Worm (Caenorhabditis elegans): ENCODE measurements around the gene vit-6.

vit-6 gene

ce11 chrIV:8251346-8251745 is 9.6 kb upstream of the vit-6 start:
- peak; percentile 74 for TF ChIP-seq nhr-80 (tag; optimal IDR thresholded peaks at IDR 0.05)
- no peak for TF ChIP-seq fkh-3 (tag; optimal IDR thresholded peaks at IDR 0.05)
- no peak for TF ChIP-seq madf-3 (GFP tag; IDR thresholded peaks at IDR 0.05)
- no peak for TF ChIP-seq egl-44 (GFP tag; IDR thresholded peaks at IDR 0.05)
- TF ChIP-seq tbx-9 (tag; optimal IDR thresholded peaks at IDR 0.05; ENCODE audit: borderline replicate concordance) = no peak
- TF ChIP-seq nhr-27 (tag; optimal IDR thresholded peaks at IDR 0.05) = no peak

- TF ChIP-seq unc-130 (GFP tag; optimal IDR thresholded peaks at IDR 0.05) (peak; percentile 77), hmg-1.2 (GFP tag; IDR thresholded peaks at IDR 0.05) (peak; percentile 71), die-1 (tag; optimal IDR thresholded peaks at IDR 0.05) (peak; percentile 95), attf-6 (GFP tag; IDR thresholded peaks at IDR 0.05) (0 out of 2 replicates have a peak, but pooled peaks have one; percentile 43), Y53G8AR.9 (GFP tag; conservative IDR thresholded peaks at IDR 0.05) (0 out of 2 replicates have a peak, but pooled peaks have one; percentile 35), F52B5.7 (tag; optimal IDR thresholded peaks at IDR 0.05) (no peak), ztf-6 (GFP tag; IDR thresholded peaks at IDR 0.05) (peak; percentile 77; the same call in 1 of the 2 replicates), hsf-1 (GFP tag; IDR thresholded peaks at IDR 0.05) (peak; percentile 63), B0019.2 (GFP tag; conservative IDR thresholded peaks at IDR 0.05) (no peak), ztf-25 (GFP tag; IDR thresholded peaks at IDR 0.05) (peak; percentile 88; the same call in 1 of the 2 replicates), B0261.1 (tag; optimal IDR thresholded peaks at IDR 0.05) (peak; percentile 91), hmg-20 (GFP tag; IDR thresholded peaks at IDR 0.05) (no peak; the same call in 1 of the 2 replicates), lsl-1 (GFP tag; optimal IDR thresholded peaks at IDR 0.05) (peak; percentile 60), lir-1 (GFP tag; conservative IDR thresholded peaks at IDR 0.05) (0 out of 2 replicates have a peak, but pooled peaks have one; percentile 34), egl-44 (GFP tag; IDR thresholded peaks at IDR 0.05) (peak; percentile 60; the same call in 1 of the 2 replicates), ztf-22 (GFP tag; optimal IDR thresholded peaks at IDR 0.05) (peak; percentile 68), C06A6.2 (GFP tag; conservative IDR thresholded peaks at IDR 0.05) (peak; percentile 29; the same call in 1 of the 2 replicates), madf-8 (GFP tag; conservative IDR thresholded peaks at IDR 0.05) (no peak), F57C9.4 (tag; optimal IDR thresholded peaks at IDR 0.05) (peak; percentile 54), B0035.1 (tag; optimal IDR thresholded peaks at IDR 0.05) (peak; percentile 55), pha-4 (tag; optimal IDR thresholded peaks at IDR 0.05) (no peak), zfh-2 (GFP tag; conservative IDR thresholded peaks at IDR 0.05) (no peak), attf-3 (GFP tag; conservative IDR thresholded peaks at IDR 0.05) (peak; percentile 47; the same call in 1 of the 2 replicates), mxl-1 (tag; optimal IDR thresholded peaks at IDR 0.05) (peak; percentile 91), attf-5 (GFP tag; optimal IDR thresholded peaks at IDR 0.05) (peak; percentile 75), tlf-1 (GFP tag; optimal IDR thresholded peaks at IDR 0.05) (peak; percentile 69), ets-4 (GFP tag; optimal IDR thresholded peaks at IDR 0.05) (peak; percentile 51), hrde-1 (tag; optimal IDR thresholded peaks at IDR 0.05; ENCODE audit: borderline replicate concordance) (peak; percentile 83), F39B2.1 (GFP tag; IDR thresholded peaks at IDR 0.05) (no peak), Y53F4B.3 (GFP tag; IDR thresholded peaks at IDR 0.05) (peak; percentile 78), ccch-3 (GFP tag; optimal IDR thresholded peaks at IDR 0.05) (peak; percentile 1), snpc-4 (GFP tag; optimal IDR thresholded peaks at IDR 0.05) (peak; percentile 82), snpc-4 (tag; optimal IDR thresholded peaks at IDR 0.05) (peak; percentile 37 to 82 (median 66)), bed-1 (GFP tag; IDR thresholded peaks at IDR 0.05) (no peak), rec-8 (tag; optimal IDR thresholded peaks at IDR 0.05) (peak; percentile 92 to 96), nfya-1 (tag; optimal IDR thresholded peaks at IDR 0.05; ENCODE audit: borderline replicate concordance, insufficient read depth) (no peak), madf-6 (GFP tag; IDR thresholded peaks at IDR 0.05) (no peak; the same call in 1 of the 2 replicates), madf-3 (GFP tag; IDR thresholded peaks at IDR 0.05) (peak; percentile 81), nfya-2 (GFP tag; IDR thresholded peaks at IDR 0.05) (no peak), rcor-1 (GFP tag; IDR thresholded peaks at IDR 0.05) (peak; percentile 71), Y79H2A.3 (GFP tag; conservative IDR thresholded peaks at IDR 0.05) (peak; percentile 80; the same call in 1 of the 2 replicates), F49E8.2 (tag; optimal IDR thresholded peaks at IDR 0.05; ENCODE audit: insufficient read depth) (peak; percentile 88)
These were observed 8.1 kb upstream of the vit-6 start for ce11 chrIV:8252856-8253255.

Data from whole organism, young adult.